Worm (Caenorhabditis elegans) whole organism, young adult: ENCODE data around the gene tag-180.
A peak's percentile ranks its signal among the peaks of the same experiment; 100 is the strongest.

Source experiments
- B0019.2 ChIP-seq: fragments of 200-800 bp; sonication (Bioruptor generic); conservative IDR thresholded peaks from 2 replicates; pipeline ENCODE4 v1.3.6; 2022; ENCODE audit warnings: missing genetic modification reagents, missing genetic modification characterization, missing compliant biosample characterization
- B0261.1 ChIP-seq: sonication (generic microtip); optimal IDR thresholded peaks from 2 replicates; lab custom pipeline; 2016; ENCODE audit warnings: mild to moderate bottlenecking, missing genetic modification characterization, moderate library complexity, missing compliant biosample characterization
- D2030.7 ChIP-seq: fragments of 200-800 bp; sonication (Bioruptor generic); IDR thresholded peaks from 2 replicates; pipeline ENCODE4 v1.3.6; 2022; ENCODE audit warnings: missing genetic modification reagents, missing genetic modification characterization, missing compliant biosample characterization
- F10E7.11 ChIP-seq: sonication (generic microtip); optimal IDR thresholded peaks from 2 replicates; lab custom pipeline; 2017; ENCODE audit warnings: mild to moderate bottlenecking, missing genetic modification characterization, moderate library complexity, missing compliant biosample characterization
- F23B12.7 ChIP-seq: sonication (generic microtip); optimal IDR thresholded peaks from 2 replicates; lab custom pipeline; 2017; ENCODE audit warnings: missing genetic modification characterization, mild to moderate bottlenecking, missing compliant biosample characterization, antibody characterized with exemption, moderate library complexity; ENCODE audit not compliant: insufficient read depth
- T26A5.8 ChIP-seq: sonication (generic microtip); optimal IDR thresholded peaks from 2 replicates; lab custom pipeline; 2016; ENCODE audit warnings: missing genetic modification characterization, missing compliant biosample characterization
- Y79H2A.3 ChIP-seq: fragments of 200-800 bp; sonication (Bioruptor generic); conservative IDR thresholded peaks from 2 replicates; pipeline ENCODE4 v1.3.6; 2022; ENCODE audit warnings: missing genetic modification reagents, missing genetic modification characterization, missing compliant biosample characterization
- Y95B8A.8 ChIP-seq: fragments of 200-800 bp; sonication (Bioruptor generic); IDR thresholded peaks from 2 replicates; pipeline ENCODE4 v1.3.6; 2022; ENCODE audit warnings: missing genetic modification reagents, missing genetic modification characterization, missing compliant biosample characterization
- akir-1 ChIP-seq: fragments of 200-800 bp; sonication (Bioruptor generic); optimal IDR thresholded peaks from 2 replicates; lab custom pipeline; 2018; ENCODE audit warnings: mild to moderate bottlenecking, missing genetic modification characterization, moderate library complexity, missing compliant biosample characterization
- aptf-2 ChIP-seq: fragments of 200-800 bp; sonication (Bioruptor generic); conservative IDR thresholded peaks from 2 replicates; pipeline ENCODE4 v1.3.6; 2022; ENCODE audit warnings: missing genetic modification reagents, missing genetic modification characterization, missing compliant biosample characterization
- atf-7 ChIP-seq: sonication (generic microtip); optimal IDR thresholded peaks from 2 replicates; lab custom pipeline; 2017; ENCODE audit warnings: mild to moderate bottlenecking, missing genetic modification characterization, missing compliant biosample characterization
- athp-1 ChIP-seq: sonication (generic microtip); optimal IDR thresholded peaks from 2 replicates; lab custom pipeline; 2017; ENCODE audit warnings: mild to moderate bottlenecking, missing genetic modification characterization, missing compliant biosample characterization
- attf-3 ChIP-seq: fragments of 200-800 bp; sonication (Bioruptor generic); conservative IDR thresholded peaks from 2 replicates; pipeline ENCODE4 v1.3.6; 2022; ENCODE audit warnings: missing genetic modification reagents, missing genetic modification characterization, missing compliant biosample characterization
- attf-6 ChIP-seq: fragments of 200-800 bp; sonication (Bioruptor generic); IDR thresholded peaks from 2 replicates; pipeline ENCODE4 v1.3.6; 2022; ENCODE audit warnings: missing genetic modification reagents, missing genetic modification characterization, missing compliant biosample characterization
- cebp-1 ChIP-seq, 2 experiments: fragments of 200-800 bp in 1 of 2; sonication (Bioruptor generic) in 1 of 2; sonication (generic microtip) in 1 of 2; IDR thresholded peaks in 1 of 2; optimal IDR thresholded peaks in 1 of 2; 2 replicates each; pipeline versions ENCODE4 v1.3.6 to Lab custom; 2017 to 2022; ENCODE audit warnings: missing compliant biosample characterization in 2 of 2, missing genetic modification characterization in 2 of 2, mild to moderate bottlenecking in 1 of 2, missing genetic modification reagents in 1 of 2, moderate library complexity in 1 of 2
- ceh-58 ChIP-seq: fragments of 200-800 bp; sonication (Bioruptor generic); IDR thresholded peaks from 2 replicates; pipeline ENCODE4 v1.3.6; 2022; ENCODE audit warnings: missing genetic modification characterization, missing compliant biosample characterization
- die-1 ChIP-seq: sonication (generic microtip); optimal IDR thresholded peaks from 2 replicates; lab custom pipeline; 2016; ENCODE audit warnings: missing genotype, mild to moderate bottlenecking, missing genetic modification characterization, missing compliant biosample characterization
- efl-1 ChIP-seq: fragments of 150-350 bp; optimal IDR thresholded peaks from 2 replicates; lab custom pipeline; 2014; ENCODE audit warnings: missing biosample characterization, missing genetic modification reagents, missing genetic modification characterization
- egl-18 ChIP-seq: fragments of 200-800 bp; sonication (Bioruptor generic); IDR thresholded peaks from 2 replicates; pipeline ENCODE4 v1.3.6; 2022; ENCODE audit warnings: missing genetic modification reagents, missing genetic modification characterization, missing compliant biosample characterization
- ekl-4 ChIP-seq: fragments of 200-800 bp; sonication (Bioruptor generic); IDR thresholded peaks from 2 replicates; pipeline ENCODE4 v1.3.6; 2022; ENCODE audit warnings: missing genetic modification reagents, missing genetic modification characterization, missing compliant biosample characterization
- him-1 ChIP-seq: sonication (generic microtip); optimal IDR thresholded peaks from 2 replicates; lab custom pipeline; 2016; ENCODE audit warnings: missing genotype, missing genetic modification reagents, missing genetic modification characterization, missing compliant biosample characterization
- hmg-1.2 ChIP-seq: fragments of 200-800 bp; sonication (Bioruptor generic); IDR thresholded peaks from 2 replicates; pipeline ENCODE4 v1.3.6; 2022; ENCODE audit warnings: missing genetic modification reagents, missing genetic modification characterization, missing compliant biosample characterization
- hrde-1 ChIP-seq: sonication (generic microtip); optimal IDR thresholded peaks from 2 replicates; lab custom pipeline; 2016; ENCODE audit warnings: missing genetic modification characterization, mild to moderate bottlenecking, missing compliant biosample characterization, moderate library complexity, missing genotype, missing genetic modification reagents, borderline replicate concordance
- hsf-1 ChIP-seq: fragments of 200-800 bp; sonication (Bioruptor generic); IDR thresholded peaks from 2 replicates; pipeline ENCODE4 v1.3.6; 2022; ENCODE audit warnings: missing genetic modification reagents, missing genetic modification characterization, missing compliant biosample characterization
- lin-54 ChIP-seq: fragments of 200-800 bp; sonication (Bioruptor generic); optimal IDR thresholded peaks from 2 replicates; lab custom pipeline; 2018; ENCODE audit warnings: mild to moderate bottlenecking, missing genetic modification characterization, missing compliant biosample characterization
- lsl-1 ChIP-seq: fragments of 200-800 bp; sonication (Bioruptor generic); optimal IDR thresholded peaks from 2 replicates; lab custom pipeline; 2018; ENCODE audit warnings: mild to moderate bottlenecking, missing genetic modification characterization, moderate library complexity, missing compliant biosample characterization
- madf-10 ChIP-seq: sonication (generic microtip); optimal IDR thresholded peaks from 2 replicates; lab custom pipeline; 2016; ENCODE audit warnings: mild to moderate bottlenecking, missing genetic modification characterization, missing compliant biosample characterization
- nhr-80 ChIP-seq: sonication (generic microtip); optimal IDR thresholded peaks from 2 replicates; lab custom pipeline; 2016; ENCODE audit warnings: missing genetic modification characterization, missing compliant biosample characterization
- nhr-90 ChIP-seq: sonication (generic microtip); optimal IDR thresholded peaks from 2 replicates; lab custom pipeline; 2016; ENCODE audit warnings: missing genotype, mild to moderate bottlenecking, missing genetic modification characterization, missing compliant biosample characterization
- pha-4 ChIP-seq: fragments of 150-350 bp; sonication (generic microtip); optimal IDR thresholded peaks from 2 replicates; lab custom pipeline; 2014; ENCODE audit warnings: missing biosample characterization, missing genetic modification reagents, missing genetic modification characterization
- repo-1 ChIP-seq: sonication (generic microtip); optimal IDR thresholded peaks from 2 replicates; lab custom pipeline; 2017; ENCODE audit warnings: mild to moderate bottlenecking, missing genetic modification characterization, missing compliant biosample characterization
- rpc-1 ChIP-seq, 2 experiments: fragments of 150-350 bp in 1 of 2; sonication (generic microtip) in 1 of 2; optimal IDR thresholded peaks; 2 replicates each; lab custom pipeline; 2014 to 2018; ENCODE audit warnings: missing biosample characterization in 1 of 2, missing genetic modification characterization in 1 of 2, missing genetic modification reagents in 1 of 2, missing genotype in 1 of 2
- snpc-1.1 ChIP-seq: sonication (generic microtip); optimal IDR thresholded peaks from 2 replicates; lab custom pipeline; 2017; ENCODE audit warnings: missing genetic modification characterization, mild to moderate bottlenecking, missing compliant biosample characterization, antibody characterized with exemption, moderate library complexity, missing genotype, missing genetic modification reagents; ENCODE audit not compliant: insufficient read depth
- somi-1 ChIP-seq: fragments of 200-800 bp; sonication (Bioruptor generic); optimal IDR thresholded peaks from 2 replicates; lab custom pipeline; 2018; ENCODE audit warnings: mild to moderate bottlenecking, missing genetic modification characterization, missing compliant biosample characterization
- tbp1 ChIP-seq: fragments of 200-800 bp; sonication (Bioruptor generic); optimal IDR thresholded peaks from 2 replicates; lab custom pipeline; 2018; ENCODE audit warnings: mild to moderate bottlenecking, missing genetic modification characterization, missing compliant biosample characterization
- unc-130 ChIP-seq: sonication (generic microtip); optimal IDR thresholded peaks from 2 replicates; lab custom pipeline; 2016; ENCODE audit warnings: missing genetic modification reagents, missing genetic modification characterization, missing compliant biosample characterization
- ztf-25 ChIP-seq: fragments of 200-800 bp; sonication (Bioruptor generic); IDR thresholded peaks from 2 replicates; pipeline ENCODE4 v1.3.6; 2022; ENCODE audit warnings: missing genetic modification reagents, missing genetic modification characterization, missing compliant biosample characterization
- ztf-26 ChIP-seq: sonication (generic microtip); optimal IDR thresholded peaks from 2 replicates; lab custom pipeline; 2017; ENCODE audit warnings: missing genetic modification characterization, missing compliant biosample characterization

tag-180 gene

ce11 chrII:11290109-11290784, 39.0 kb downstream of the tag-180 start, which contains the start of gene C47G2.3 (continued):
- no peak for TF ChIP-seq ceh-58 (GFP tag; lab: Robert Waterston, UW)
- TF ChIP-seq B0261.1 (tag; lab: Kevin White, UChicago) = no peak
- TF ChIP-seq hrde-1 = peak; percentile 69
- no peak for TF ChIP-seq egl-18 (GFP tag; lab: Robert Waterston, UW)
- TF ChIP-seq efl-1 (GFP tag; lab: Kevin White, UChicago) = peak; percentile 55
- 0 out of 2 replicates have a peak, but pooled peaks have one; percentile 39 for TF ChIP-seq ztf-25 (GFP tag; lab: Robert Waterston, UW)
- TF ChIP-seq B0019.2 = no peak
- TF ChIP-seq aptf-2 = no peak
- TF ChIP-seq hsf-1 (GFP tag; lab: Robert Waterston, UW) = no peak

ce11 chrII:11288148-11288547, 41.1 kb downstream of the tag-180 start:
- no peak for TF ChIP-seq him-1 (tag; lab: Kevin White, UChicago)
- no peak for TF ChIP-seq B0019.2
- no peak for TF ChIP-seq hsf-1 (GFP tag; lab: Robert Waterston, UW)
- no peak for TF ChIP-seq die-1 (tag; lab: Kevin White, UChicago)
- TF ChIP-seq madf-10 = no peak
- TF ChIP-seq, all 124 proteins: peak for 0

ce11 chrII:11286445-11286844, 42.8 kb downstream of the tag-180 start:
- TF ChIP-seq attf-3 (GFP tag; lab: Robert Waterston, UW) (no peak), tbp1 (GFP tag; lab: Kevin White, UChicago) (no peak), atf-7 (tag; lab: Kevin White, UChicago) (no peak), cebp-1 (GFP tag; IDR thresholded peaks at IDR 0.05; lab: Robert Waterston, UW) (no peak), cebp-1 (tag; optimal IDR thresholded peaks at IDR 0.05; lab: Kevin White, UChicago) (no peak), athp-1 (tag; lab: Kevin White, UChicago) (no peak), Y95B8A.8 (no peak), unc-130 (GFP tag; lab: Kevin White, UChicago) (no peak), somi-1 (GFP tag; lab: Kevin White, UChicago) (no peak), D2030.7 (GFP tag; lab: Robert Waterston, UW) (no peak), rpc-1 (optimal IDR thresholded peaks at IDR 0.05; lab: Kevin White, UChicago) (no peak), rpc-1 (tag; optimal IDR thresholded peaks at IDR 0.05; lab: Kevin White, UChicago) (no peak), F10E7.11 (tag; lab: Kevin White, UChicago) (no peak), pha-4 (tag; lab: Kevin White, UChicago) (no peak), ztf-26 (tag; lab: Kevin White, UChicago) (no peak), F23B12.7 (no peak), lsl-1 (no peak), efl-1 (GFP tag; lab: Kevin White, UChicago) (no peak), snpc-1.1 (no peak), hmg-1.2 (no peak), akir-1 (no peak)

ce11 chrII:11285282-11285933, 43.8 kb downstream of the tag-180 start:
- TF ChIP-seq ekl-4 (GFP tag; lab: Robert Waterston, UW) (no peak), attf-6 (GFP tag; lab: Robert Waterston, UW) (no peak), lin-54 (GFP tag; lab: Kevin White, UChicago) (no peak), Y79H2A.3 (no peak), repo-1 (tag; lab: Kevin White, UChicago) (no peak), nhr-80 (peak; percentile 17), nhr-90 (tag; lab: Kevin White, UChicago) (no peak), T26A5.8 (no peak)
